Worm (Caenorhabditis elegans) whole organism, L4 larva: ENCODE results near the gene spp-24.

Source experiments
- D1046.2 ChIP-seq: fragments of 200-800 bp; sonication (Bioruptor generic); IDR thresholded peaks from 2 replicates; pipeline ENCODE4 v1.3.6; 2022; ENCODE audit warnings: missing genetic modification characterization, missing compliant biosample characterization
- F10B5.3 ChIP-seq: sonication (generic microtip); optimal IDR thresholded peaks from 2 replicates; lab custom pipeline; 2016; ENCODE audit warnings: mild to moderate bottlenecking, missing genetic modification characterization, missing compliant biosample characterization
- F44E2.7 ChIP-seq: fragments of 200-800 bp; sonication (Bioruptor generic); IDR thresholded peaks from 2 replicates; pipeline ENCODE4 v2.1.2; 2022; ENCODE audit warnings: missing genetic modification characterization, missing compliant biosample characterization
- T20F7.1 ChIP-seq: fragments of 200-800 bp; sonication (Bioruptor generic); optimal IDR thresholded peaks from 2 replicates; lab custom pipeline; 2018; ENCODE audit warnings: mild to moderate bottlenecking, missing genetic modification characterization, missing compliant biosample characterization
- Y5F2A.4 ChIP-seq: fragments of 200-800 bp; sonication (Bioruptor generic); optimal IDR thresholded peaks from 2 replicates; lab custom pipeline; 2018; ENCODE audit warnings: mild to moderate bottlenecking, missing genetic modification characterization, missing compliant biosample characterization
- ama-1 ChIP-seq: fragments of 150-350 bp; optimal IDR thresholded peaks from 2 replicates; lab custom pipeline; 2014; ENCODE audit warnings: inconsistent platforms, mixed read lengths
- arid-1 ChIP-seq: fragments of 200-800 bp; sonication (Bioruptor generic); conservative IDR thresholded peaks from 2 replicates; pipeline ENCODE4 v1.3.6; 2022; ENCODE audit warnings: missing genetic modification reagents, missing genetic modification characterization, missing compliant biosample characterization
- ceh-20 ChIP-seq: fragments of 200-800 bp; sonication (Bioruptor generic); IDR thresholded peaks from 2 replicates; pipeline ENCODE4 v1.3.6; 2022; ENCODE audit warnings: missing genetic modification reagents, missing genetic modification characterization, missing compliant biosample characterization
- ceh-32 ChIP-seq: sonication (generic microtip); optimal IDR thresholded peaks from 2 replicates; lab custom pipeline; 2016; ENCODE audit warnings: mild to moderate bottlenecking, missing genetic modification characterization, missing compliant biosample characterization; ENCODE audit not compliant: poor library complexity
- ces-1 ChIP-seq: fragments of 150-350 bp; sonication (generic microtip); optimal IDR thresholded peaks from 4 replicates; lab custom pipeline; 2014; ENCODE audit warnings: missing biosample characterization, missing genetic modification reagents, missing genetic modification characterization
- ctbp-1 ChIP-seq: fragments of 200-800 bp; sonication (Bioruptor generic); IDR thresholded peaks from 2 replicates; pipeline ENCODE4 v1.3.6; 2022; ENCODE audit warnings: missing genetic modification reagents, missing genetic modification characterization, missing compliant biosample characterization
- daf-12 ChIP-seq: fragments of 150-350 bp; optimal IDR thresholded peaks from 2 replicates; lab custom pipeline; 2014; ENCODE audit warnings: missing biosample characterization, missing genetic modification reagents, missing genetic modification characterization
- daf-16 ChIP-seq, 3 experiments: sonication (generic microtip); optimal IDR thresholded peaks; 2 replicates each; lab custom pipeline; 2016 to 2017; ENCODE audit warnings: missing genetic modification characterization in 3 of 3, missing genetic modification reagents in 3 of 3, mild to moderate bottlenecking in 2 of 3, missing compliant biosample characterization in 2 of 3, missing biosample characterization in 1 of 3, moderate library complexity in 1 of 3
- dmd-9 ChIP-seq: fragments of 200-800 bp; sonication (Bioruptor generic); IDR thresholded peaks from 2 replicates; pipeline ENCODE4 v1.3.6; 2022; ENCODE audit warnings: missing genetic modification reagents, missing genetic modification characterization, missing compliant biosample characterization
- dpl-1 ChIP-seq: fragments of 150-350 bp; optimal IDR thresholded peaks from 2 replicates; lab custom pipeline; 2014; ENCODE audit warnings: missing biosample characterization, missing genetic modification reagents, missing genetic modification characterization
- duxl-1 ChIP-seq: sonication (generic microtip); optimal IDR thresholded peaks from 2 replicates; lab custom pipeline; 2016; ENCODE audit warnings: mild to moderate bottlenecking, missing genetic modification characterization, moderate library complexity, missing compliant biosample characterization; ENCODE audit not compliant: poor library complexity
- dve-1 ChIP-seq: sonication (generic microtip); optimal IDR thresholded peaks from 2 replicates; lab custom pipeline; 2017; ENCODE audit warnings: antibody characterized with exemption, mild to moderate bottlenecking, missing genetic modification characterization, missing compliant biosample characterization; ENCODE audit not compliant: insufficient read depth
- fkh-10 ChIP-seq: fragments of 150-350 bp; optimal IDR thresholded peaks from 2 replicates; lab custom pipeline; 2014; ENCODE audit warnings: missing biosample characterization, missing genetic modification reagents, missing genetic modification characterization
- gei-8 ChIP-seq: fragments of 200-800 bp; sonication (Bioruptor generic); optimal IDR thresholded peaks from 2 replicates; lab custom pipeline; 2018; ENCODE audit warnings: mild to moderate bottlenecking, missing genetic modification characterization, missing compliant biosample characterization
- hif-1 ChIP-seq, 2 experiments: sonication (generic microtip); optimal IDR thresholded peaks; 2 replicates each; lab custom pipeline; 2016 to 2017; ENCODE audit warnings: missing compliant biosample characterization in 2 of 2, missing genetic modification characterization in 2 of 2, missing genetic modification reagents in 2 of 2, missing genotype in 2 of 2, mild to moderate bottlenecking in 1 of 2
- hlh-30 ChIP-seq: sonication (generic microtip); optimal IDR thresholded peaks from 2 replicates; lab custom pipeline; 2017; ENCODE audit warnings: antibody characterized with exemption, mild to moderate bottlenecking, missing genetic modification characterization, missing compliant biosample characterization; ENCODE audit not compliant: insufficient read depth
- hmg-1.1 ChIP-seq: fragments of 200-800 bp; sonication (Bioruptor generic); IDR thresholded peaks from 2 replicates; pipeline ENCODE4 v1.3.6; 2022; ENCODE audit warnings: missing genetic modification reagents, missing genetic modification characterization, missing compliant biosample characterization
- jun-1 ChIP-seq: fragments of 150-350 bp; optimal IDR thresholded peaks from 2 replicates; lab custom pipeline; 2014; ENCODE audit warnings: missing biosample characterization, missing genetic modification reagents, missing genetic modification characterization
- lim-7 ChIP-seq: fragments of 200-800 bp; sonication (Bioruptor generic); IDR thresholded peaks from 2 replicates; pipeline ENCODE4 v1.3.6; 2022; ENCODE audit warnings: missing genetic modification characterization, missing compliant biosample characterization
- lin-13 ChIP-seq: fragments of 150-350 bp; optimal IDR thresholded peaks from 2 replicates; lab custom pipeline; 2014; ENCODE audit warnings: missing biosample characterization, missing genetic modification reagents, missing genetic modification characterization
- lin-15B ChIP-seq: fragments of 150-350 bp; sonication (generic microtip); optimal IDR thresholded peaks from 3 replicates; lab custom pipeline; 2014; ENCODE audit warnings: missing biosample characterization, missing genetic modification characterization
- lin-29 ChIP-seq: fragments of 200-800 bp; sonication (Bioruptor generic); IDR thresholded peaks from 2 replicates; pipeline ENCODE4 v1.3.6; 2022; ENCODE audit warnings: missing genetic modification reagents, missing genetic modification characterization, missing compliant biosample characterization
- lin-38 ChIP-seq: fragments of 200-800 bp; sonication (Bioruptor generic); IDR thresholded peaks from 2 replicates; pipeline ENCODE4 v1.3.6; 2022; ENCODE audit warnings: missing genetic modification reagents, missing genetic modification characterization, missing compliant biosample characterization
- lir-3 ChIP-seq: sonication (generic microtip); optimal IDR thresholded peaks from 2 replicates; lab custom pipeline; 2016; ENCODE audit warnings: mild to moderate bottlenecking, missing genetic modification characterization, missing compliant biosample characterization
- lsy-2 ChIP-seq, 2 experiments: fragments of 150-350 bp in 1 of 2; sonication (generic microtip) in 1 of 2; optimal IDR thresholded peaks; 2 replicates each; lab custom pipeline; 2014 to 2017; ENCODE audit warnings: missing biosample characterization in 2 of 2, missing genetic modification characterization in 2 of 2
- madf-9 ChIP-seq: fragments of 200-800 bp; sonication (Bioruptor generic); conservative IDR thresholded peaks from 2 replicates; pipeline ENCODE4 v1.3.6; 2022; ENCODE audit warnings: missing genetic modification reagents, missing genetic modification characterization, missing compliant biosample characterization
- mdl-1 ChIP-seq, 2 experiments: fragments of 150-350 bp in 1 of 2; sonication (generic microtip) in 1 of 2; optimal IDR thresholded peaks; 2 replicates each; lab custom pipeline; 2014 to 2017; ENCODE audit warnings: missing biosample characterization in 2 of 2, missing genetic modification characterization in 2 of 2
- mep-1 ChIP-seq: fragments of 150-350 bp; sonication (generic microtip); optimal IDR thresholded peaks from 3 replicates; lab custom pipeline; 2014; ENCODE audit warnings: missing biosample characterization, missing genetic modification characterization
- mes-2 ChIP-seq: sonication (generic microtip); optimal IDR thresholded peaks from 2 replicates; lab custom pipeline; 2016; ENCODE audit warnings: missing genotype, mild to moderate bottlenecking, missing genetic modification characterization, missing compliant biosample characterization; ENCODE audit not compliant: poor library complexity, severe bottlenecking
- nhr-10 ChIP-seq: fragments of 150-350 bp; optimal IDR thresholded peaks from 2 replicates; lab custom pipeline; 2014; ENCODE audit warnings: missing biosample characterization, missing genetic modification characterization
- nhr-11 ChIP-seq: fragments of 150-350 bp; optimal IDR thresholded peaks from 2 replicates; lab custom pipeline; 2014; ENCODE audit warnings: missing biosample characterization, missing genetic modification characterization
- nhr-28 ChIP-seq: fragments of 150-350 bp; optimal IDR thresholded peaks from 2 replicates; lab custom pipeline; 2014; ENCODE audit warnings: missing biosample characterization, missing genetic modification characterization
- nhr-48 ChIP-seq: sonication (generic microtip); optimal IDR thresholded peaks from 2 replicates; lab custom pipeline; 2016; ENCODE audit warnings: mild to moderate bottlenecking, missing genetic modification characterization, missing compliant biosample characterization
- nhr-76 ChIP-seq: fragments of 150-350 bp; optimal IDR thresholded peaks from 2 replicates; lab custom pipeline; 2014; ENCODE audit warnings: missing biosample characterization, missing genetic modification characterization
- pha-4 ChIP-seq, 2 experiments: fragments of 150-350 bp in 1 of 2; fragments of 200-800 bp in 1 of 2; sonication (Bioruptor generic) in 1 of 2; IDR thresholded peaks in 1 of 2; optimal IDR thresholded peaks in 1 of 2; 2 replicates each; pipeline versions ENCODE4 v1.3.6 to Lab custom; 2014 to 2022; ENCODE audit warnings: missing genetic modification characterization in 2 of 2, missing genetic modification reagents in 2 of 2, missing biosample characterization in 1 of 2, missing compliant biosample characterization in 1 of 2
- rbr-2 ChIP-seq: sonication (generic microtip); optimal IDR thresholded peaks from 2 replicates; lab custom pipeline; 2016; ENCODE audit warnings: missing genotype, missing genetic modification characterization, missing compliant biosample characterization
- set-16 ChIP-seq: fragments of 200-800 bp; sonication (Bioruptor generic); IDR thresholded peaks from 2 replicates; pipeline ENCODE4 v1.3.6; 2022; ENCODE audit warnings: missing genetic modification reagents, missing genetic modification characterization, missing compliant biosample characterization
- skn-1 ChIP-seq: fragments of 150-350 bp; optimal IDR thresholded peaks from 2 replicates; lab custom pipeline; 2014; ENCODE audit warnings: missing biosample characterization, missing genetic modification characterization
- spr-1 ChIP-seq: sonication (generic microtip); optimal IDR thresholded peaks from 2 replicates; lab custom pipeline; 2016; ENCODE audit warnings: mild to moderate bottlenecking, missing genetic modification characterization, missing compliant biosample characterization
- unc-130 ChIP-seq: sonication (generic microtip); optimal IDR thresholded peaks from 2 replicates; lab custom pipeline; 2016; ENCODE audit warnings: missing genetic modification reagents, missing genetic modification characterization, missing compliant biosample characterization
- unc-62 ChIP-seq, 3 experiments: fragments of 150-350 bp in 1 of 3; sonication (generic microtip); optimal IDR thresholded peaks in 2 of 3; peaks in 1 of 3; 1 replicate in 1 of 3; 2 replicates in 2 of 3; lab custom pipeline; 2014 to 2017; ENCODE audit warnings: missing biosample characterization in 3 of 3, missing genetic modification characterization in 3 of 3, missing genetic modification reagents in 3 of 3, missing genotype in 1 of 3
- vab-7 ChIP-seq: fragments of 200-800 bp; sonication (Bioruptor generic); IDR thresholded peaks from 2 replicates; pipeline ENCODE4 v1.3.6; 2022; ENCODE audit warnings: missing genetic modification reagents, missing genetic modification characterization, missing compliant biosample characterization
- zfp-2 ChIP-seq: sonication (generic microtip); optimal IDR thresholded peaks from 2 replicates; lab custom pipeline; 2016; ENCODE audit warnings: mild to moderate bottlenecking, missing genetic modification characterization, missing compliant biosample characterization
- ztf-7 ChIP-seq: fragments of 150-350 bp; optimal IDR thresholded peaks from 2 replicates; lab custom pipeline; 2014; ENCODE audit warnings: missing biosample characterization, missing genetic modification characterization

spp-24 gene

DNA sequence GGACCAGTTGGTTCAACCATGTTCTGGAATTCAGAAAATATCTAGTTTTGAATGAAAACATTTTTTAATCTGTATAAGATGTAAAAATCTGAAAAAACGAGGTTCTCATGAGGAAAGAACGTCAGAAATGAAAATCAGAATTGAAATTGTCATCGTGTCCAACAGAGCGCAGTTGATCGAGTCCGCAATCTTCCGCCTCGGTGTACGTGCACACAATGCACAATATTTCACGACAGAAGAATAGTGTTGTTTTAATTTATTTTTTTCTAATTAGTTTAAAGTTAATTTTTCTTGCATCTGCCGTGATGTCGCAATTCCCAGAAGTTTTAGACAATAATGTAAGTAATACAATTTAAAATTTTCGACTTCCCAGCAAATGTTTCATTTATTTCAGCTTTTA, 4.3 kb upstream of the spp-24 start, which contains the start of gene nfyc-1:
nfyc-1 (plus strand) TSS at position 268 of the 400 bp plus-strand sequence.
- no peak for TF ChIP-seq jun-1 (tag; lab: Kevin White, UChicago)
- peak; percentile 7 for TF ChIP-seq rbr-2 (tag; lab: Kevin White, UChicago)
- peak; percentile 66 for TF ChIP-seq dpl-1
- peak; percentile 0 for TF ChIP-seq ztf-7
- peak; percentile 84 for TF ChIP-seq mes-2 (tag; lab: Kevin White, UChicago)
- TF ChIP-seq nhr-11 (tag; lab: Kevin White, UChicago) = no peak
- TF ChIP-seq vab-7 (GFP tag; lab: Robert Waterston, UW) = no peak
- no peak for TF ChIP-seq nhr-10 (tag; lab: Kevin White, UChicago)
- no peak for TF ChIP-seq unc-130 (GFP tag; lab: Kevin White, UChicago)
- no peak for TF ChIP-seq ces-1
- TF ChIP-seq spr-1 = no peak
- TF ChIP-seq F10B5.3 (tag; lab: Kevin White, UChicago) = no peak
- no peak for TF ChIP-seq skn-1 (tag; lab: Kevin White, UChicago)
- TF ChIP-seq mep-1 = peak; percentile 47
- TF ChIP-seq zfp-2 (tag; lab: Kevin White, UChicago) = no peak
- no peak for TF ChIP-seq F44E2.7 (GFP tag; lab: Robert Waterston, UW)
- TF ChIP-seq ama-1 (lab: Kevin White, UChicago) = peak; percentile 22
- TF ChIP-seq mdl-1 (tag; optimal IDR thresholded peaks at IDR 0.05; lab: Kevin White, UChicago) = no peak
- no peak for TF ChIP-seq lin-15B (tag; lab: Kevin White, UChicago)
- TF ChIP-seq D1046.2 (GFP tag; lab: Robert Waterston, UW) = no peak
- no peak for TF ChIP-seq nhr-76 (tag; lab: Kevin White, UChicago)
- 0 out of 2 replicates have a peak, but pooled peaks have one; percentile 34 for TF ChIP-seq arid-1 (GFP tag; lab: Robert Waterston, UW)
- TF ChIP-seq lir-3 (tag; lab: Kevin White, UChicago) = no peak
- peak in 1 of 2 experiments; percentile 83 for TF ChIP-seq lsy-2 (tag; optimal IDR thresholded peaks at IDR 0.05; lab: Kevin White, UChicago)
- TF ChIP-seq set-16 (GFP tag; lab: Robert Waterston, UW) = no peak
- peak in 1 of 2 experiments; percentile 5 for TF ChIP-seq hif-1 (tag; optimal IDR thresholded peaks at IDR 0.05; lab: Kevin White, UChicago)
- TF ChIP-seq lin-29 (GFP tag; lab: Robert Waterston, UW) = no peak
- TF ChIP-seq fkh-10 (GFP tag; lab: Kevin White, UChicago) = peak; percentile 20
- no peak for TF ChIP-seq Y5F2A.4
- no peak for TF ChIP-seq unc-62 (GFP tag; optimal IDR thresholded peaks at IDR 0.05 in 1 of 2; lab: Kevin White, UChicago)
- no peak for TF ChIP-seq unc-62 (tag; optimal IDR thresholded peaks at IDR 0.05; lab: Kevin White, UChicago)
- peak; percentile 52; the same call in 1 of the 2 replicates for TF ChIP-seq hmg-1.1 (GFP tag; lab: Robert Waterston, UW)
- TF ChIP-seq gei-8 = no peak
- peak; percentile 7 for TF ChIP-seq duxl-1 (tag; lab: Kevin White, UChicago)
- TF ChIP-seq daf-12 (tag; lab: Kevin White, UChicago) = no peak
- TF ChIP-seq madf-9 (GFP tag; lab: Robert Waterston, UW) = no peak
- peak; percentile 34 for TF ChIP-seq hlh-30 (tag; lab: Kevin White, UChicago)
- TF ChIP-seq nhr-48 (tag; lab: Kevin White, UChicago) = no peak
- TF ChIP-seq ceh-20 (GFP tag; lab: Robert Waterston, UW) = no peak
- peak; percentile 51 for TF ChIP-seq nhr-28 (tag; lab: Kevin White, UChicago)
- TF ChIP-seq pha-4 (GFP tag; IDR thresholded peaks at IDR 0.05; lab: Robert Waterston, UW) = no peak
- TF ChIP-seq pha-4 (tag; optimal IDR thresholded peaks at IDR 0.05; lab: Kevin White, UChicago) = no peak
- no peak for TF ChIP-seq ceh-32 (tag; lab: Kevin White, UChicago)
- peak; percentile 63 for TF ChIP-seq T20F7.1 (GFP tag; lab: Kevin White, UChicago)
- no peak for TF ChIP-seq daf-16 (GFP tag; optimal IDR thresholded peaks at IDR 0.05; lab: Kevin White, UChicago)
- peak; percentile 35 for TF ChIP-seq daf-16 (tag; optimal IDR thresholded peaks at IDR 0.05; lab: Kevin White, UChicago)
- no peak for TF ChIP-seq lim-7 (GFP tag; lab: Robert Waterston, UW)
- peak; percentile 60 for TF ChIP-seq dve-1
- peak; percentile 89 for TF ChIP-seq lin-38 (GFP tag; lab: Robert Waterston, UW)
- no peak for TF ChIP-seq dmd-9
- no peak for TF ChIP-seq ctbp-1 (GFP tag; lab: Robert Waterston, UW)
- TF ChIP-seq lin-13 = peak; percentile 63
